Worm (Caenorhabditis elegans): ENCODE data around the gene pkc-3.
A peak's percentile ranks its signal among the peaks of the same experiment; 100 is the strongest.

pkc-3 gene

ce11 chrII:5412467-5412866 lies 32.6 kb downstream of the pkc-3 start, which contains the start of the genes EEED8.13 and EEED8.18:
TSS of gene EEED8.13 (minus strand) at chrII:5412567.
TSS of gene EEED8.18 (minus strand) at chrII:5412610.
- TF ChIP-seq nhr-67 (tag; optimal IDR thresholded peaks at IDR 0.05) = no peak
- TF ChIP-seq elt-1 (tag; optimal IDR thresholded peaks at IDR 0.05) = no peak
- no peak for TF ChIP-seq egl-27 (tag; optimal IDR thresholded peaks at IDR 0.05)
- TF ChIP-seq eor-1 (tag; optimal IDR thresholded peaks at IDR 0.05) = no peak
- no peak for TF ChIP-seq fos-1 (tag; optimal IDR thresholded peaks at IDR 0.05)

ce11 chrII:5414040-5414439 lies 34.2 kb downstream of the pkc-3 start, which contains the start of the genes EEED8.14 and EEED8.3:
TSS of gene EEED8.14 (minus strand) at chrII:5414052.
TSS of gene EEED8.3 (plus strand) at chrII:5414276.
- TF ChIP-seq hmg-11 (tag; optimal IDR thresholded peaks at IDR 0.05) (no peak), fkh-10 (GFP tag; optimal IDR thresholded peaks at IDR 0.05) (no peak), nhr-237 (tag; optimal IDR thresholded peaks at IDR 0.05) (no peak), elt-2 (tag; optimal IDR thresholded peaks at IDR 0.05) (no peak), sea-2 (GFP tag; optimal IDR thresholded peaks at IDR 0.05) (no peak), fkh-2 (tag; optimal IDR thresholded peaks at IDR 0.05) (no peak), ceh-9 (tag; optimal IDR thresholded peaks at IDR 0.05) (no peak), tbx-2 (tag; optimal IDR thresholded peaks at IDR 0.05) (no peak), ceh-82 (tag; optimal IDR thresholded peaks at IDR 0.05) (no peak), daf-12 (tag; optimal IDR thresholded peaks at IDR 0.05) (no peak), egl-27 (tag; optimal IDR thresholded peaks at IDR 0.05) (no peak), egl-5 (tag; optimal IDR thresholded peaks at IDR 0.05) (no peak), eor-1 (tag; optimal IDR thresholded peaks at IDR 0.05) (no peak), pha-4 (tag; optimal IDR thresholded peaks at IDR 0.05) (no peak), nhr-12 (tag; optimal IDR thresholded peaks at IDR 0.05) (no peak), lin-15B (tag; optimal IDR thresholded peaks at IDR 0.05) (no peak), pqm-1 (tag; optimal IDR thresholded peaks at IDR 0.05) (no peak), nhr-28 (tag; optimal IDR thresholded peaks at IDR 0.05) (no peak)

ce11 chrII:5416204-5416764 lies 36.5 kb downstream of the pkc-3 start, which contains the start of gene EEED8.2:
TSS of gene EEED8.2 (plus strand) at chrII:5416714.
- TF ChIP-seq pha-4 (tag; optimal IDR thresholded peaks at IDR 0.05) (peak; percentile 26), nhr-67 (tag; optimal IDR thresholded peaks at IDR 0.05) (no peak)

- no peak for TF ChIP-seq nfya-1 (tag; optimal IDR thresholded peaks at IDR 0.05; ENCODE audit: insufficient read depth)
- no peak for TF ChIP-seq aly-2 (tag; optimal IDR thresholded peaks at IDR 0.05)
- TF ChIP-seq tbx-2 (tag; optimal IDR thresholded peaks at IDR 0.05) = no peak
- no peak for TF ChIP-seq ceh-82 (tag; optimal IDR thresholded peaks at IDR 0.05)
- no peak for TF ChIP-seq unc-62 (GFP tag; optimal IDR thresholded peaks at IDR 0.05)
- TF ChIP-seq sea-2 (GFP tag; optimal IDR thresholded peaks at IDR 0.05) = no peak
- no peak for TF ChIP-seq nhr-23 (tag; optimal IDR thresholded peaks at IDR 0.05)
- no peak for TF ChIP-seq snpc-4 (tag; optimal IDR thresholded peaks at IDR 0.05)
- TF ChIP-seq mml-1 (tag; optimal IDR thresholded peaks at IDR 0.05) = no peak
- TF ChIP-seq pha-4 (tag; optimal IDR thresholded peaks at IDR 0.05) = no peak
- TF ChIP-seq nhr-237 (tag; optimal IDR thresholded peaks at IDR 0.05) = no peak
- TF ChIP-seq daf-12 (tag; optimal IDR thresholded peaks at IDR 0.05) = no peak
- TF ChIP-seq ceh-16 (tag; optimal IDR thresholded peaks at IDR 0.05) = no peak
- no peak for TF ChIP-seq nhr-77 (tag; optimal IDR thresholded peaks at IDR 0.05)
- TF ChIP-seq ztf-11 (tag; optimal IDR thresholded peaks at IDR 0.05) = no peak
Observed at ce11 chrII:5417905-5418304, 38.1 kb downstream of the pkc-3 start.

ce11 chrII:5418317-5418716 lies 38.5 kb downstream of the pkc-3 start:
- no peak for TF ChIP-seq unc-62 (GFP tag; optimal IDR thresholded peaks at IDR 0.05)
- TF ChIP-seq aly-2 (tag; optimal IDR thresholded peaks at IDR 0.05) = no peak
- TF ChIP-seq nhr-237 (tag; optimal IDR thresholded peaks at IDR 0.05) = no peak
- no peak for TF ChIP-seq lsy-12 (tag; optimal IDR thresholded peaks at IDR 0.05)
- no peak for TF ChIP-seq nhr-11 (tag; optimal IDR thresholded peaks at IDR 0.05)

- TF ChIP-seq ztf-4 (tag; optimal IDR thresholded peaks at IDR 0.05) (no peak), lsy-12 (tag; optimal IDR thresholded peaks at IDR 0.05) (no peak), elt-2 (tag; optimal IDR thresholded peaks at IDR 0.05) (no peak), ceh-28 (tag; optimal IDR thresholded peaks at IDR 0.05) (no peak), unc-39 (tag; optimal IDR thresholded peaks at IDR 0.05) (no peak), snpc-4 (tag; optimal IDR thresholded peaks at IDR 0.05) (no peak), jun-1 (tag; optimal IDR thresholded peaks at IDR 0.05) (no peak), sea-2 (GFP tag; optimal IDR thresholded peaks at IDR 0.05) (no peak), nhr-67 (tag; optimal IDR thresholded peaks at IDR 0.05) (no peak), fkh-10 (GFP tag; optimal IDR thresholded peaks at IDR 0.05) (no peak), nfya-1 (tag; optimal IDR thresholded peaks at IDR 0.05; ENCODE audit: insufficient read depth) (no peak), nhr-43 (tag; optimal IDR thresholded peaks at IDR 0.05; ENCODE audit: poor library complexity, severe bottlenecking) (no peak), fos-1 (tag; optimal IDR thresholded peaks at IDR 0.05) (no peak)
Observed at ce11 chrII:5418929-5419328, 39.1 kb downstream of the pkc-3 start, which contains the start of gene EEED8.15. TSS of gene EEED8.15 (plus strand) at chrII:5419229.
